Fruit fly (Drosophila melanogaster) S2 (cell line): ENCODE data around the gene CG5171.

Source experiments
- CG8478 ChIP-seq: fragments of >200 bp; optimal IDR thresholded peaks from 2 replicates; lab custom pipeline; 2018
- CTCF ChIP-seq, 2 experiments: fragments of >200 bp; optimal IDR thresholded peaks; 2 replicates each; lab custom pipeline; 2018

DNA sequence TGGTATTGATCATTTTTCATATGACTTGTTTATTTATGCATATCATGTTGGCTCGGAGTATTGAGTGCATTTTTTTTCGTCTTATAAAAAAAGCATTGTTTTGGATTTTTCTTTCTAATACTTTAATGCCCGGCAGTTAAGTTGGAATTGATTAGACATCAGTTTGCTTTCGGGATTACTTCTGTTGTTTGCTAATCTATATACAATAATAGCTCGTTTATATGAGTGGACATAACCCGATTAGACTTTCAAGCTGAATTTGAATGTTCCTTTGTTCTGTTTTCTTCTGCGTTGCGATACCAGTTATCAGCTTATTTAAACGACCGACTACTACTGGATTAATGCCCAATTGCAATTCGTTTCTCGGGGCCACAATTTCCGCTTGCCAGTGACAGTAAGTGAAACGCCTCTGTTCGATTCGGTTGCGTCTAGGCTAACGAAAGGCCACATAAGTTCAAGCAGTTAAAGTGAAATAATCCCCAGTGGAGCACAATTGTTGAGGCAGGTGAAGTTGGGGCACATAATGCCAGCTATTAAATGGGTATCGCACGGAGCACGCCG, 39.4 kb downstream of the CG5171 start:
- TF ChIP-seq CG8478 (no peak), CTCF (optimal IDR thresholded peaks at IDR 0.05; lab: Kevin White, UChicago) (no peak)
